Worm (Caenorhabditis elegans): ENCODE measurements around the gene fbxb-26.

DNA sequence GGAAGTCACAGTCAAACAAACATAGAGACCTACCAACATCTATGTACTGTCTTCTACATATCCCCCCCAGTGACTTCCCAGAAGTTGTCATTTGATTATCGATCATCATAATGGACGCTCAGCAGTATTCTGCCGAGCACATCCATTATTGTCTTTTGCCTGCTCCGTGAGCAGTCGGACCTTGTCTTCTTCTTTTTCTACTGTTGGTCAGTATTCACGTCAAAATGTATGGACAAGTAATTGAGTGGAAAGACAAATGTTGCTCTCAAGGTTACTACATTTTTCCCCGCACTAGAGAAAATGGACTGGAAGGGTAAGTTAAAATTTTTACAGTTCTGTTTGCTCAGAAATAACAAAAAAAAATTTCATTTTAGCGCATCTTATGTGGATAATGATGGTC is 27.4 kb upstream of the fbxb-26 start, which contains the start of gene btb-12:
- TF ChIP-seq him-1 (tag; optimal IDR thresholded peaks at IDR 0.05) (no peak), W03F9.2 (tag; optimal IDR thresholded peaks at IDR 0.05) (no peak), dao-5 (tag; optimal IDR thresholded peaks at IDR 0.05) (no peak)

Data from whole organism, L4/young adult.